Worm (Caenorhabditis elegans): ENCODE measurements around the gene C24G6.8.

C24G6.8 gene

DNA sequence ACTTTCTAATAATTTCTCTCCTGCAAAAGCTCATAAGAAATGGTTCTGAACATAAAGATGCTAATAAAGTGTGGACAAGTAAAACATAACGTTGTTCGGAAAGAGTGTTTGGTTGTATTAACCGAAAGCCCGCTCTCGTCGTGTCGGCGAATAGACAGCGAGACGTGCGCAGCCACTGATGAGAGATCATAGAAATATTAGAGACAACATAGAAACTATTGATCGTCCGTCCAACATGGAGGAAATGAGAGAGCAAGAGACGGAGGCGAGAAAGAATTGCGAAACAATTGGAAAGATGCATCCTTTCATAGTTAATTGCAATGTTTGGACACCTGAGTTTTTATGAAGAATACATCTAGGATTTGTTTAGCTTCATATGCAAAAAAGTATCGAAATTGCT lies 44.8 kb upstream of the C24G6.8 start:
- peak; percentile 74 for TF ChIP-seq ceh-31 (tag; optimal IDR thresholded peaks at IDR 0.05)
- peak; percentile 40; the same call in 1 of the 2 replicates for TF ChIP-seq sox-2 (GFP tag; IDR thresholded peaks at IDR 0.05)
- TF ChIP-seq fax-1 (tag; optimal IDR thresholded peaks at IDR 0.05): no peak
- peak; percentile 6 for TF ChIP-seq ref-2 (tag; optimal IDR thresholded peaks at IDR 0.05)
- TF ChIP-seq ceh-30 (tag; optimal IDR thresholded peaks at IDR 0.05): no peak
- TF ChIP-seq tbx-2 (tag; optimal IDR thresholded peaks at IDR 0.05): peak; percentile 31
- no peak for TF ChIP-seq lim-6 (tag; optimal IDR thresholded peaks at IDR 0.05)
- TF ChIP-seq dmd-4 (tag; optimal IDR thresholded peaks at IDR 0.05; ENCODE audit: borderline replicate concordance): no peak
- no peak for TF ChIP-seq T23F11.4 (GFP tag; optimal IDR thresholded peaks at IDR 0.05)
- TF ChIP-seq nfya-1 (tag; optimal IDR thresholded peaks at IDR 0.05): peak; percentile 87
- no peak for TF ChIP-seq hlh-30 (tag; optimal IDR thresholded peaks at IDR 0.05; ENCODE audit: insufficient read depth)
- peak; percentile 38 for TF ChIP-seq unc-55 (GFP tag; optimal IDR thresholded peaks at IDR 0.05)
- TF ChIP-seq ceh-48 (tag; optimal IDR thresholded peaks at IDR 0.05): peak; percentile 80
- TF ChIP-seq ceh-2 (tag; optimal IDR thresholded peaks at IDR 0.05): peak; percentile 46
- TF ChIP-seq ceh-24 (tag; optimal IDR thresholded peaks at IDR 0.05): no peak
- no peak for TF ChIP-seq rnt-1 (tag; optimal IDR thresholded peaks at IDR 0.05)
- TF ChIP-seq eyg-1 (tag; optimal IDR thresholded peaks at IDR 0.05): no peak
- peak; percentile 21 for TF ChIP-seq pax-1 (tag; optimal IDR thresholded peaks at IDR 0.05)
- no peak for TF ChIP-seq C38D4.7 (GFP tag; optimal IDR thresholded peaks at IDR 0.05)
- no peak for TF ChIP-seq unc-86 (tag; optimal IDR thresholded peaks at IDR 0.05)
- TF ChIP-seq lin-11 (tag; optimal IDR thresholded peaks at IDR 0.05): no peak
- no peak for TF ChIP-seq C08G9.2 (tag; optimal IDR thresholded peaks at IDR 0.05)
- TF ChIP-seq zip-5 (tag; optimal IDR thresholded peaks at IDR 0.05): no peak
- TF ChIP-seq ceh-18 (tag; optimal IDR thresholded peaks at IDR 0.05): no peak
- TF ChIP-seq K02D7.2 (tag; optimal IDR thresholded peaks at IDR 0.05): no peak
- TF ChIP-seq npax-4 (tag; optimal IDR thresholded peaks at IDR 0.05): no peak
- TF ChIP-seq ahr-1 (tag; optimal IDR thresholded peaks at IDR 0.05): no peak
- TF ChIP-seq K09A11.1 (tag; optimal IDR thresholded peaks at IDR 0.05; ENCODE audit: insufficient read depth): peak; percentile 69
- peak; percentile 30 for TF ChIP-seq unc-42 (tag; optimal IDR thresholded peaks at IDR 0.05)
- TF ChIP-seq pag-3 (tag; optimal IDR thresholded peaks at IDR 0.05; ENCODE audit: borderline replicate concordance): no peak
- no peak for TF ChIP-seq hlh-13 (GFP tag; optimal IDR thresholded peaks at IDR 0.05)
- TF ChIP-seq nhr-11 (tag; optimal IDR thresholded peaks at IDR 0.05): no peak
- no peak for TF ChIP-seq hlh-15 (tag; optimal IDR thresholded peaks at IDR 0.05)
- no peak for TF ChIP-seq pha-2 (tag; optimal IDR thresholded peaks at IDR 0.05)

DNA sequence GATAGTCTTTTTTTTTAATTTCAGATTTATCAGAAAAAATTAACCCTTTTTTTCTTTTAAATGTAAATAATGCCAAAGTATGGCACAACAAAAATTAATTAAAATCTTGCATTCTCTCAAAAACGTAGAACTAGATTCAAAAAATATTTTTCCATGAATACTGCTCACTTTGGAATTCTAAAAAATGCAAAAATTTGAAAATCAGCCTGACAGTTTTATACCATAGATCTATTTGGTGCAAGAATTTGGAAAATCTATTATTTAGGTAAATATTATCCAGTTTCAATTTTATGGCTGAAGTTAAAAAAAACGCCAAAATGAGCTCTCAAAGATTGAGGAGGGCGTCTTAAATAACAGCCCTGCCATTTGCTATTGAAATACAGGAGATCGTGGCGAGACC lies 44.0 kb upstream of the C24G6.8 start:
- TF ChIP-seq sox-2 (GFP tag; IDR thresholded peaks at IDR 0.05) (no peak), ref-2 (tag; optimal IDR thresholded peaks at IDR 0.05) (no peak), elt-2 (tag; optimal IDR thresholded peaks at IDR 0.05) (no peak), K02D7.2 (tag; optimal IDR thresholded peaks at IDR 0.05) (no peak), dmd-4 (tag; optimal IDR thresholded peaks at IDR 0.05; ENCODE audit: borderline replicate concordance) (no peak), ceh-45 (GFP tag; IDR thresholded peaks at IDR 0.05) (no peak), lin-11 (tag; optimal IDR thresholded peaks at IDR 0.05) (no peak), tbx-2 (tag; optimal IDR thresholded peaks at IDR 0.05) (no peak), sox-4 (tag; optimal IDR thresholded peaks at IDR 0.05) (no peak), F13H6.1 (tag; optimal IDR thresholded peaks at IDR 0.05) (no peak), hlh-30 (tag; optimal IDR thresholded peaks at IDR 0.05; ENCODE audit: insufficient read depth) (no peak), odd-2 (tag; optimal IDR thresholded peaks at IDR 0.05) (no peak), unc-3 (GFP tag; conservative IDR thresholded peaks at IDR 0.05) (no peak), unc-3 (tag; optimal IDR thresholded peaks at IDR 0.05) (no peak), madf-2 (tag; optimal IDR thresholded peaks at IDR 0.05) (no peak), ceh-18 (tag; optimal IDR thresholded peaks at IDR 0.05) (no peak), ceh-14 (tag; optimal IDR thresholded peaks at IDR 0.05) (no peak), ceh-2 (tag; optimal IDR thresholded peaks at IDR 0.05) (no peak), gmeb-2 (tag; optimal IDR thresholded peaks at IDR 0.05) (no peak), ceh-24 (tag; optimal IDR thresholded peaks at IDR 0.05) (no peak), syd-9 (tag; optimal IDR thresholded peaks at IDR 0.05) (no peak)

All from whole organism, late embryonic.